Worm (Caenorhabditis elegans) whole organism, mixed stage, embryonic: ENCODE measurements around the gene grl-7.

Experiments
- ces-1 ChIP-seq: fragments of 150-350 bp; optimal IDR thresholded peaks from 2 replicates; lab custom pipeline; 2014; ENCODE audit warnings: missing biosample characterization, missing genetic modification reagents, missing genetic modification characterization
- mab-5 ChIP-seq: fragments of 150-350 bp; optimal IDR thresholded peaks from 2 replicates; lab custom pipeline; 2014; ENCODE audit warnings: missing biosample characterization, missing genetic modification characterization
- mep-1 ChIP-seq: fragments of 150-350 bp; optimal IDR thresholded peaks from 2 replicates; lab custom pipeline; 2017; ENCODE audit warnings: missing biosample characterization, missing genetic modification reagents, missing genetic modification characterization, inconsistent platforms
- nhr-237 ChIP-seq: fragments of 150-350 bp; optimal IDR thresholded peaks from 2 replicates; lab custom pipeline; 2014; ENCODE audit warnings: missing biosample characterization, missing genetic modification characterization
- nhr-28 ChIP-seq: fragments of 150-350 bp; optimal IDR thresholded peaks from 2 replicates; lab custom pipeline; 2014; ENCODE audit warnings: missing biosample characterization, missing genetic modification characterization
- nhr-76 ChIP-seq: sonication (generic microtip); optimal IDR thresholded peaks from 2 replicates; lab custom pipeline; 2017; ENCODE audit warnings: missing biosample characterization, missing genetic modification characterization

ce11 chrV:11326914-11327367 lies 19.9 kb downstream of the grl-7 start, which contains the start of gene tmed-10:
- no peak for TF ChIP-seq mab-5 (tag; lab: Kevin White, UChicago)
- peak; percentile 34 for TF ChIP-seq mep-1
- peak; percentile 70 for TF ChIP-seq ces-1
- TF ChIP-seq nhr-28, result no peak
- no peak for TF ChIP-seq nhr-237 (tag; lab: Kevin White, UChicago)
- TF ChIP-seq nhr-76 (tag; lab: Kevin White, UChicago), result no peak
